Worm (Caenorhabditis elegans): ENCODE measurements around the gene oig-2.

The oig-2 gene

ce11 chrII:13007717-13008461 lies at the start of gene oig-2:
Gene oig-2 (minus strand): TSS chrII:13008164.
- TF ChIP-seq lsy-2 (tag; optimal IDR thresholded peaks at IDR 0.05) (no peak), daf-8 (GFP tag; IDR thresholded peaks at IDR 0.05) (no peak), pqm-1 (tag; optimal IDR thresholded peaks at IDR 0.05) (no peak), snpc-1.2 (GFP tag; IDR thresholded peaks at IDR 0.05) (no peak), hif-1 (tag; optimal IDR thresholded peaks at IDR 0.05) (no peak), php-3 (GFP tag; IDR thresholded peaks at IDR 0.05) (no peak), sdz-12 (GFP tag; optimal IDR thresholded peaks at IDR 0.05) (no peak), hmg-1.1 (GFP tag; IDR thresholded peaks at IDR 0.05) (0 out of 2 replicates have a peak, but pooled peaks have one; percentile 26), mes-2 (tag; optimal IDR thresholded peaks at IDR 0.05; ENCODE audit: poor library complexity, severe bottlenecking) (no peak), aha-1 (tag) (peak; percentile 69), dpl-1 (GFP tag; optimal IDR thresholded peaks at IDR 0.05) (no peak), ceh-82 (tag; optimal IDR thresholded peaks at IDR 0.05) (no peak), ceh-44 (GFP tag; IDR thresholded peaks at IDR 0.05) (no peak), unc-62 (GFP tag; optimal IDR thresholded peaks at IDR 0.05 in 1 of 2) (peak in 1 of 2 experiments; percentile 72), unc-62 (tag; optimal IDR thresholded peaks at IDR 0.05) (no peak), tag-97 (GFP tag; IDR thresholded peaks at IDR 0.05) (no peak), T20F7.1 (GFP tag; optimal IDR thresholded peaks at IDR 0.05) (no peak), dmd-6 (GFP tag; IDR thresholded peaks at IDR 0.05) (no peak)

DNA sequence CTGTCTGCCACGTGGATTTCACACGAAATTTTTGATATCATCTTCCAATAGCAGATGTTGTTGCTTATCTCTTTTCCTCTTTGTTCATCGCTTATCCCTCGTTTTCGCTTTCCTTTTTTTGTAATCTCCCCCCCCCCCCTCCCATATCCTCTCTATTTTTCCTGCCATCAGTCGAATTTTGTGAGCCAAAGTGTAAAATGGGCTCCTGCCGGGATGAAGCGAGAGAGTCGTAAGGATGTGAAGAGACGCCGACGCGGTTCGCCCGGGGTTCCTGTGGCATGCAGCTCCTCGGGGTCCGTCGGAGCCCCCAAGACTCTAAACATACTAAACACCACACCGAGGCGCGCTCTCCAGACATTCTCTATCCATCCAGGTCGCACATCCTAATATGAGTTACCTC lies 48.6 kb upstream of the oig-2 start, which contains the start of gene zyx-1:
Gene zyx-1 (plus strand): TSS at position 331 of the 400 bp plus-strand sequence.
- TF ChIP-seq dmd-6 (GFP tag; IDR thresholded peaks at IDR 0.05) (no peak), mep-1 (tag; optimal IDR thresholded peaks at IDR 0.05) (no peak), nhr-11 (tag; optimal IDR thresholded peaks at IDR 0.05) (peak; percentile 19), set-16 (GFP tag; IDR thresholded peaks at IDR 0.05) (peak; percentile 70), hlh-11 (tag; optimal IDR thresholded peaks at IDR 0.05) (peak; percentile 39)

- TF ChIP-seq cey-2 (tag; optimal IDR thresholded peaks at IDR 0.05; ENCODE audit: borderline replicate concordance, insufficient read depth) = no peak
- TF ChIP-seq F26F4.8 (GFP tag; conservative IDR thresholded peaks at IDR 0.05) = no peak
- TF ChIP-seq pha-4 (GFP tag; IDR thresholded peaks at IDR 0.05) = no peak
- no peak for TF ChIP-seq pha-4 (tag; optimal IDR thresholded peaks at IDR 0.05)
- TF ChIP-seq nhr-237 (tag; optimal IDR thresholded peaks at IDR 0.05) = no peak
- TF ChIP-seq lir-3 (tag; optimal IDR thresholded peaks at IDR 0.05) = no peak
- TF ChIP-seq tag-97 (GFP tag; IDR thresholded peaks at IDR 0.05) = no peak
- no peak for TF ChIP-seq pqm-1 (tag; optimal IDR thresholded peaks at IDR 0.05)
- no peak for TF ChIP-seq madf-9 (GFP tag; conservative IDR thresholded peaks at IDR 0.05)
- TF ChIP-seq nhr-76 (tag; optimal IDR thresholded peaks at IDR 0.05) = no peak
- TF ChIP-seq madf-5 (GFP tag; IDR thresholded peaks at IDR 0.05) = no peak
- TF ChIP-seq duxl-1 (tag; optimal IDR thresholded peaks at IDR 0.05; ENCODE audit: poor library complexity) = no peak
Measured at ce11 chrII:13053443-13053842, 45.5 kb upstream of the oig-2 start.

DNA sequence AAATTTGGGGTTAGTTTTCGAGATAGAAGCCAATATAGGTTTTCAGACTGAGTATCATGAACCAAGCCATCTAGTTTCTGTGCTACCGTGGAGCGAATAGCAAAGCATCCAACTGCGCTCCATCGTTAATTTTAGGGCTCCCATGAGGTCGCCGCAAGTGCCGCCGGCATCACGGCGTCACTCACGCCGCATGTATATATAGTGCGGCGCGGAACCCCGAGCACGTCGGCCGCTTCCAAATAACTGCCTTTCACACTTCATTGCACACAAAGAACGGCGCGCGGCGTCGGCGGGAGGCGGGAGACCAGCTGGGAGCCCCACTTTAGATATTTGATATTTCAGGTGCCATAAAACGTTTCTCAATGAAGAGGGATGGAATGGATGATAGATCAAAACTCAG lies 42.1 kb upstream of the oig-2 start:
- TF ChIP-seq Y75B8A.6 (GFP tag; IDR thresholded peaks at IDR 0.05) (0 out of 2 replicates have a peak, but pooled peaks have one; percentile 12), unc-62 (GFP tag; optimal IDR thresholded peaks at IDR 0.05 in 1 of 2) (no peak), unc-62 (tag; optimal IDR thresholded peaks at IDR 0.05) (no peak), mep-1 (tag; optimal IDR thresholded peaks at IDR 0.05) (no peak), egl-43 (GFP tag; IDR thresholded peaks at IDR 0.05) (0 out of 2 replicates have a peak, but pooled peaks have one; percentile 7), nhr-77 (tag; optimal IDR thresholded peaks at IDR 0.05) (no peak), ceh-28 (tag; optimal IDR thresholded peaks at IDR 0.05) (no peak), nhr-41 (GFP tag; IDR thresholded peaks at IDR 0.05) (no peak), set-16 (GFP tag; IDR thresholded peaks at IDR 0.05) (peak; percentile 71), Y48G9A.11 (GFP tag; IDR thresholded peaks at IDR 0.05) (no peak), snpc-1.2 (GFP tag; IDR thresholded peaks at IDR 0.05) (0 out of 2 replicates have a peak, but pooled peaks have one; percentile 29), hif-1 (tag; optimal IDR thresholded peaks at IDR 0.05) (no peak), nhr-102 (tag; optimal IDR thresholded peaks at IDR 0.05) (no peak), gei-8 (GFP tag; optimal IDR thresholded peaks at IDR 0.05) (no peak), dve-1 (tag; optimal IDR thresholded peaks at IDR 0.05; ENCODE audit: insufficient read depth) (no peak), hmg-1.1 (GFP tag; IDR thresholded peaks at IDR 0.05) (no peak), F26F4.8 (GFP tag; conservative IDR thresholded peaks at IDR 0.05) (0 out of 2 replicates have a peak, but pooled peaks have one; percentile 25), ZK337.2 (GFP tag; IDR thresholded peaks at IDR 0.05) (no peak), lin-38 (GFP tag; IDR thresholded peaks at IDR 0.05) (no peak), daf-12 (tag; optimal IDR thresholded peaks at IDR 0.05) (no peak)

All from whole organism, L4 larva.